Fruit fly (Drosophila melanogaster): ENCODE data around the gene Toll-9.

- TF ChIP-seq CG8478 (optimal IDR thresholded peaks at IDR 0.05) (no peak), CTCF (optimal IDR thresholded peaks at IDR 0.05) (no peak)
Observed at dm6 chr3L:20316956-20317589, 49.5 kb downstream of the Toll-9 start, which contains the start of gene Spn77Ba.
